Worm (Caenorhabditis elegans): Measurements from ENCODE around the gene pid-5.

DNA sequence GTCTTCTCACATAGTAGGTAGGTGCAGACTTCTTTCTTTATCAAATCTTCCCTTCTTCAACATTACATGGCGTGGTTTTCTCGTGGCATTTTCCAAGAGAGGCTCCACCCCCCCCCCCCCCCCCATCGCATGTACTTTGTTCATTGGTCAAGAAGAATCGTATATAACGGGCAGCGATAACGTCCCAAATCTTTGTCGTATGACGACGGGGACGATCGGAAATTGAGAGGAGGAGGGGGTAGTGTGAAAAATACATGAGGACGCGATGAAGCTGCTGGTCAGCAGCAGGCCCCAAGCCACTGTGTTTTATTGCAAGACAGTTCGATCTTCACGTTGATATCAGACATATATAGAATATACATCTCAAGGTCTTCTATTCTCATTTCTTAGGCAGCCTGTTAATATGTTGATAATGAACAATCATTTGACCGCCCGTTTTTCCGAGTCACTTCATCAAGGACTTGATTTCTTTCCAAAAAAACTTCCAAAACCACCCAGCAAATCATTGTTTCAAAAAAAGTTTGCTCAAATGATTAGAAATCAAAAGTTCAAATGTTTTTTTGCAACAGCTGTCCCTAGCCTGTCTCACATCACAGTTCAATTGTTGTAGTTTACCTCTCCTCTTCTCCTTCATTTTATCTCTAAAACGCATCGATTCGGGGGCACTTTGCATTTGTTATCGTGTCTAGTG is 10.9 kb downstream of the pid-5 start:
- TF ChIP-seq pqm-1 (tag; optimal IDR thresholded peaks at IDR 0.05) (no peak), lin-39 (tag; optimal IDR thresholded peaks at IDR 0.05) (no peak)
